Fruit fly (Drosophila melanogaster): ENCODE data around the gene spartin.

Gene spartin

dm6 chr3R:4664947-4665346 is 10.3 kb downstream of the spartin start (continued):
- TF ChIP-seq CG33213 (GFP tag; optimal IDR thresholded peaks at IDR 0.05): peak; percentile 74
- peak; percentile 60 for TF ChIP-seq CG6654 (GFP tag; optimal IDR thresholded peaks at IDR 0.05)
- peak; percentile 67 for TF ChIP-seq cwo (GFP tag; optimal IDR thresholded peaks at IDR 0.05)
- TF ChIP-seq CG4360 (GFP tag; IDR thresholded peaks at IDR 0.05): peak; percentile 70
- TF ChIP-seq Adf1 (GFP tag; IDR thresholded peaks at IDR 0.05): no peak
- peak; percentile 98 for TF ChIP-seq Vsx1 (GFP tag; optimal IDR thresholded peaks at IDR 0.05)
- peak; percentile 34 for TF ChIP-seq CG4707 (GFP tag; optimal IDR thresholded peaks at IDR 0.05)
- peak; percentile 74 for TF ChIP-seq scrt (GFP tag; optimal IDR thresholded peaks at IDR 0.05)
- TF ChIP-seq vnd (GFP tag; IDR thresholded peaks at IDR 0.05; ENCODE audit: partially characterized antibody): no peak
- peak; percentile 64 for TF ChIP-seq tin (GFP tag; optimal IDR thresholded peaks at IDR 0.05)
- TF ChIP-seq BtbVII (GFP tag; optimal IDR thresholded peaks at IDR 0.05): peak; percentile 92
- peak; percentile 91 for TF ChIP-seq CG2678 (tag; optimal IDR thresholded peaks at IDR 0.05)
- TF ChIP-seq CkIIα-i1 (GFP tag; IDR thresholded peaks at IDR 0.05): no peak
- no peak for TF ChIP-seq CG10321 (GFP tag; IDR thresholded peaks at IDR 0.05)
- TF ChIP-seq CG11093 (GFP tag; IDR thresholded peaks at IDR 0.05): peak; percentile 71; the same call in 1 of the 3 replicates
- peak; percentile 74 for TF ChIP-seq CG17829 (tag; optimal IDR thresholded peaks at IDR 0.05)
- TF ChIP-seq sd (tag; optimal IDR thresholded peaks at IDR 0.05): no peak
- TF ChIP-seq CG10565 (GFP tag; optimal IDR thresholded peaks at IDR 0.05): peak; percentile 63
- peak; percentile 82 for TF ChIP-seq CG5180 (GFP tag; optimal IDR thresholded peaks at IDR 0.05)
- no peak for TF ChIP-seq crp (GFP tag; optimal IDR thresholded peaks at IDR 0.05)
- 0 out of 2 replicates have a peak, but pooled peaks have one; percentile 12 for TF ChIP-seq NFAT (GFP tag; IDR thresholded peaks at IDR 0.05)
- peak; percentile 71 for TF ChIP-seq btn (GFP tag; optimal IDR thresholded peaks at IDR 0.05)
- no peak for TF ChIP-seq Hmx (GFP tag; optimal IDR thresholded peaks at IDR 0.05)
- TF ChIP-seq CG18262 (tag; optimal IDR thresholded peaks at IDR 0.05): peak; percentile 91
- TF ChIP-seq Spps (tag; optimal IDR thresholded peaks at IDR 0.05): peak; percentile 79
- TF ChIP-seq CG4404 (GFP tag; IDR thresholded peaks at IDR 0.05): no peak
- peak; percentile 61 for TF ChIP-seq gsb (GFP tag; IDR thresholded peaks at IDR 0.05)
- peak; percentile 98 for TF ChIP-seq fd64A (GFP tag; optimal IDR thresholded peaks at IDR 0.05)
- TF ChIP-seq CG31224 (GFP tag; IDR thresholded peaks at IDR 0.05): peak; percentile 41; the same call in 1 of the 2 replicates
- TF ChIP-seq CG15696 (tag; optimal IDR thresholded peaks at IDR 0.05): peak; percentile 82
- TF ChIP-seq HHEX (GFP tag; optimal IDR thresholded peaks at IDR 0.05): peak; percentile 83
- no peak for TF ChIP-seq Dip3 (GFP tag; optimal IDR thresholded peaks at IDR 0.05)
- peak; percentile 83 for TF ChIP-seq CG14965 (GFP tag; optimal IDR thresholded peaks at IDR 0.05; ENCODE audit: borderline replicate concordance)
- TF ChIP-seq Doc3 (GFP tag; IDR thresholded peaks at IDR 0.05; ENCODE audit: partially characterized antibody): no peak
- TF ChIP-seq HLHmδ (GFP tag; optimal IDR thresholded peaks at IDR 0.05): peak; percentile 83
- no peak for TF ChIP-seq abd-A (tag; optimal IDR thresholded peaks at IDR 0.05)
- no peak for TF ChIP-seq sc (optimal IDR thresholded peaks at IDR 0.05)
- TF ChIP-seq sc (GFP tag; optimal IDR thresholded peaks at IDR 0.05): peak; percentile 80
- no peak for TF ChIP-seq Hr3 (GFP tag; optimal IDR thresholded peaks at IDR 0.05)
- peak; percentile 85 for TF ChIP-seq salm (tag; optimal IDR thresholded peaks at IDR 0.05)
- no peak for TF ChIP-seq HLH54F (GFP tag; optimal IDR thresholded peaks at IDR 0.05)
- peak; percentile 39 for TF ChIP-seq NfI (GFP tag; optimal IDR thresholded peaks at IDR 0.05)
- TF ChIP-seq nerfin-2 (GFP tag; IDR thresholded peaks at IDR 0.05; ENCODE audit: partially characterized antibody): no peak
- TF ChIP-seq CG2712 (tag; optimal IDR thresholded peaks at IDR 0.05): peak; percentile 85
- peak; percentile 66 for TF ChIP-seq stc (GFP tag; IDR thresholded peaks at IDR 0.05)
- TF ChIP-seq CG6683 (GFP tag; optimal IDR thresholded peaks at IDR 0.05): peak; percentile 80
- TF ChIP-seq CG34422 (GFP tag; IDR thresholded peaks at IDR 0.05): peak; percentile 52; the same call in 1 of the 3 replicates
- peak; percentile 45 for TF ChIP-seq Sry-δ (GFP tag; optimal IDR thresholded peaks at IDR 0.05)
- no peak for TF ChIP-seq CG34224 (GFP tag; IDR thresholded peaks at IDR 0.05; ENCODE audit: partially characterized antibody)
- no peak for TF ChIP-seq CG4617 (GFP tag; optimal IDR thresholded peaks at IDR 0.05; ENCODE audit: borderline replicate concordance)

Data from whole organism, embryonic.